2 fruit fly cellular contexts compared by ENCODE assay signal in genomic region chr3R:30000286-30000685, dm6.
TF ChIP-seq lines count a peak whose summit lies in the region.

Gene Tace (plus strand): TSS chr3R:30000530.

- no peak for TF ChIP-seq CTCF in whole organism, embryonic (GFP tag; optimal IDR thresholded peaks at IDR 0.05; lab: Kevin White, UChicago)

TF ChIP-seq in whole organism, adult, 20 proteins besides CTCF, POLR2A, EP300 and RAD21:
- TF ChIP-seq CG11617 (GFP tag; optimal IDR thresholded peaks at IDR 0.05; lab: Kevin White, UChicago) (no peak), ovo (GFP tag; optimal IDR thresholded peaks at IDR 0.05; lab: Kevin White, UChicago) (peak; percentile 9)
TF ChIP-seq in whole organism, adult: peak in this region for 1.

TF ChIP-seq in whole organism, embryonic, 481 proteins besides CTCF, POLR2A, EP300 and RAD21:
- TF ChIP-seq Dp (GFP tag; optimal IDR thresholded peaks at IDR 0.05; lab: Kevin White, UChicago) = peak; percentile 66
- no peak for TF ChIP-seq HmgZ (tag; optimal IDR thresholded peaks at IDR 0.05; lab: Kevin White, UChicago)
- no peak for TF ChIP-seq Nf-YB (GFP tag; optimal IDR thresholded peaks at IDR 0.05; lab: Kevin White, UChicago)
- TF ChIP-seq lmd (GFP tag; IDR thresholded peaks at IDR 0.05; lab: Robert Waterston, UW) = no peak
- peak; percentile 95 for TF ChIP-seq CG10462 (GFP tag; optimal IDR thresholded peaks at IDR 0.05; lab: Kevin White, UChicago)
- no peak for TF ChIP-seq CG6254 (GFP tag; optimal IDR thresholded peaks at IDR 0.05; lab: Kevin White, UChicago)
- no peak for TF ChIP-seq mld (GFP tag; IDR thresholded peaks at IDR 0.05; lab: Robert Waterston, UW; ENCODE audit: partially characterized antibody)
- no peak for TF ChIP-seq CG33557 (GFP tag; optimal IDR thresholded peaks at IDR 0.05; lab: Kevin White, UChicago)
- TF ChIP-seq BEAF-32 (GFP tag; optimal IDR thresholded peaks at IDR 0.05; lab: Kevin White, UChicago) = peak; percentile 7
- TF ChIP-seq eyg (GFP tag; optimal IDR thresholded peaks at IDR 0.05; lab: Kevin White, UChicago) = no peak
- TF ChIP-seq gfzf (GFP tag; optimal IDR thresholded peaks at IDR 0.05; lab: Kevin White, UChicago) = peak; percentile 67
- no peak for TF ChIP-seq CG11695 (GFP tag; IDR thresholded peaks at IDR 0.05; lab: Robert Waterston, UW)
- TF ChIP-seq Gsc (GFP tag; IDR thresholded peaks at IDR 0.05; lab: Robert Waterston, UW) = no peak
- TF ChIP-seq CG6854 (GFP tag; optimal IDR thresholded peaks at IDR 0.05; lab: Kevin White, UChicago) = no peak
- peak; percentile 5 for TF ChIP-seq YL-1 (GFP tag; optimal IDR thresholded peaks at IDR 0.05; lab: Kevin White, UChicago)
- no peak for TF ChIP-seq ems (GFP tag; optimal IDR thresholded peaks at IDR 0.05; lab: Kevin White, UChicago)
- TF ChIP-seq CG16863 (GFP tag; optimal IDR thresholded peaks at IDR 0.05; lab: Kevin White, UChicago) = no peak
- TF ChIP-seq MESR4 (GFP tag; optimal IDR thresholded peaks at IDR 0.05; lab: Kevin White, UChicago) = peak; percentile 39
- no peak for TF ChIP-seq Hmr (GFP tag; optimal IDR thresholded peaks at IDR 0.05; lab: Kevin White, UChicago)
- TF ChIP-seq insv (GFP tag; optimal IDR thresholded peaks at IDR 0.05; lab: Kevin White, UChicago) = peak in 1 of 2 experiments; percentile 96
- no peak for TF ChIP-seq Ada2b (GFP tag; IDR thresholded peaks at IDR 0.05; lab: Robert Waterston, UW)
- no peak for TF ChIP-seq CG1792 (GFP tag; optimal IDR thresholded peaks at IDR 0.05; lab: Kevin White, UChicago)
- no peak for TF ChIP-seq CG31224 (GFP tag; IDR thresholded peaks at IDR 0.05; lab: Robert Waterston, UW)
- TF ChIP-seq sna (GFP tag; IDR thresholded peaks at IDR 0.05; lab: Robert Waterston, UW; ENCODE audit: partially characterized antibody) = no peak
- TF ChIP-seq CG11398 (GFP tag; optimal IDR thresholded peaks at IDR 0.05; lab: Kevin White, UChicago) = no peak
- peak; percentile 48 for TF ChIP-seq zen (tag; optimal IDR thresholded peaks at IDR 0.05; lab: Kevin White, UChicago)
- TF ChIP-seq unc-4 (GFP tag; IDR thresholded peaks at IDR 0.05; lab: Robert Waterston, UW; ENCODE audit: partially characterized antibody) = no peak
- TF ChIP-seq CG1832 (GFP tag; optimal IDR thresholded peaks at IDR 0.05; lab: Kevin White, UChicago) = no peak
- no peak for TF ChIP-seq CG10267 (tag; optimal IDR thresholded peaks at IDR 0.05; lab: Kevin White, UChicago)
- TF ChIP-seq gt (GFP tag; IDR thresholded peaks at IDR 0.05; lab: Robert Waterston, UW) = no peak
- TF ChIP-seq nerfin-1 (tag; optimal IDR thresholded peaks at IDR 0.05; lab: Kevin White, UChicago) = peak; percentile 30
- no peak for TF ChIP-seq CG9817 (tag; optimal IDR thresholded peaks at IDR 0.05; lab: Kevin White, UChicago)
- no peak for TF ChIP-seq cato (GFP tag; optimal IDR thresholded peaks at IDR 0.05; lab: Kevin White, UChicago; ENCODE audit: borderline replicate concordance)
- TF ChIP-seq onecut (GFP tag; IDR thresholded peaks at IDR 0.05; lab: Robert Waterston, UW) = peak; percentile 100
- peak; percentile 15 for TF ChIP-seq CG9797 (GFP tag; optimal IDR thresholded peaks at IDR 0.05; lab: Kevin White, UChicago)
- TF ChIP-seq abd-A (tag; optimal IDR thresholded peaks at IDR 0.05; lab: Kevin White, UChicago) = no peak
- TF ChIP-seq zf30C (GFP tag; optimal IDR thresholded peaks at IDR 0.05; lab: Kevin White, UChicago) = peak; percentile 7
- no peak for TF ChIP-seq peb (GFP tag; IDR thresholded peaks at IDR 0.05; lab: Robert Waterston, UW)
- peak; percentile 16 for TF ChIP-seq CG1603 (tag; optimal IDR thresholded peaks at IDR 0.05; lab: Kevin White, UChicago)
- TF ChIP-seq CG11560 (tag; IDR thresholded peaks at IDR 0.05; lab: Robert Waterston, UW) = no peak
- TF ChIP-seq Max (GFP tag; optimal IDR thresholded peaks at IDR 0.05; lab: Kevin White, UChicago) = no peak
- no peak for TF ChIP-seq Jarid2 (GFP tag; optimal IDR thresholded peaks at IDR 0.05; lab: Kevin White, UChicago)
- TF ChIP-seq Myb (GFP tag; optimal IDR thresholded peaks at IDR 0.05; lab: Kevin White, UChicago) = peak; percentile 76
- no peak for TF ChIP-seq lab (GFP tag; optimal IDR thresholded peaks at IDR 0.05; lab: Kevin White, UChicago)
- no peak for TF ChIP-seq Ssrp (tag; optimal IDR thresholded peaks at IDR 0.05; lab: Kevin White, UChicago)
- TF ChIP-seq Sry-β (GFP tag; optimal IDR thresholded peaks at IDR 0.05; lab: Kevin White, UChicago) = no peak
- no peak for TF ChIP-seq CG7963 (GFP tag; IDR thresholded peaks at IDR 0.05; lab: Robert Waterston, UW; ENCODE audit: partially characterized antibody)
- TF ChIP-seq ERR (GFP tag; optimal IDR thresholded peaks at IDR 0.05; lab: Kevin White, UChicago) = no peak
- no peak for TF ChIP-seq CkIIα-i1 (GFP tag; IDR thresholded peaks at IDR 0.05; lab: Robert Waterston, UW)
- TF ChIP-seq hth (optimal IDR thresholded peaks at IDR 0.05; lab: Kevin White, UChicago) = no peak
- peak; percentile 68 for TF ChIP-seq E2f2 (GFP tag; IDR thresholded peaks at IDR 0.05; lab: Robert Waterston, UW)
- peak; percentile 31 for TF ChIP-seq trem (tag; optimal IDR thresholded peaks at IDR 0.05; lab: Kevin White, UChicago)
- no peak for TF ChIP-seq croc (GFP tag; conservative IDR thresholded peaks at IDR 0.05; lab: Robert Waterston, UW)
- TF ChIP-seq CG2116 (GFP tag; optimal IDR thresholded peaks at IDR 0.05; lab: Kevin White, UChicago) = no peak
- TF ChIP-seq slbo (GFP tag; IDR thresholded peaks at IDR 0.05; lab: Robert Waterston, UW) = no peak
- TF ChIP-seq Hr78 (GFP tag; optimal IDR thresholded peaks at IDR 0.05; lab: Kevin White, UChicago) = no peak
- no peak for TF ChIP-seq CG1233 (GFP tag; optimal IDR thresholded peaks at IDR 0.05; lab: Kevin White, UChicago)
- no peak for TF ChIP-seq ro (GFP tag; IDR thresholded peaks at IDR 0.05; lab: Robert Waterston, UW)
- no peak for TF ChIP-seq CG16779 (GFP tag; IDR thresholded peaks at IDR 0.05; lab: Robert Waterston, UW)
- no peak for TF ChIP-seq salm (tag; optimal IDR thresholded peaks at IDR 0.05; lab: Kevin White, UChicago)
- no peak for TF ChIP-seq crol (GFP tag; IDR thresholded peaks at IDR 0.05; lab: Robert Waterston, UW)
- no peak for TF ChIP-seq CG34422 (GFP tag; IDR thresholded peaks at IDR 0.05; lab: Robert Waterston, UW)
- TF ChIP-seq pzg (GFP tag; optimal IDR thresholded peaks at IDR 0.05; lab: Kevin White, UChicago) = peak; percentile 44
- TF ChIP-seq crp (GFP tag; optimal IDR thresholded peaks at IDR 0.05; lab: Kevin White, UChicago) = peak in 1 of 2 experiments; percentile 36
- peak; percentile 85 for TF ChIP-seq Elba2 (GFP tag; optimal IDR thresholded peaks at IDR 0.05; lab: Kevin White, UChicago)
- TF ChIP-seq vfl (GFP tag; optimal IDR thresholded peaks at IDR 0.05; lab: Kevin White, UChicago) = no peak
- no peak for TF ChIP-seq CG15011 (GFP tag; optimal IDR thresholded peaks at IDR 0.05; lab: Kevin White, UChicago)
- TF ChIP-seq Rfx (GFP tag; IDR thresholded peaks at IDR 0.05; lab: Robert Waterston, UW) = no peak
- 0 out of 4 replicates have a peak, but pooled peaks have one; percentile 20 for TF ChIP-seq chinmo (GFP tag; IDR thresholded peaks at IDR 0.05; lab: Robert Waterston, UW; ENCODE audit: partially characterized antibody)
